Fruit fly (Drosophila melanogaster): ENCODE measurements around the gene AstA.

The AstA gene

dm6 chr3R:24809576-24810279, 44.9 kb upstream of the AstA start:
- TF ChIP-seq EcR (GFP tag; optimal IDR thresholded peaks at IDR 0.05) (no peak), CG9948 (tag; optimal IDR thresholded peaks at IDR 0.05) (no peak), CG4496 (GFP tag; IDR thresholded peaks at IDR 0.05) (no peak), Snoo (tag; optimal IDR thresholded peaks at IDR 0.05) (no peak), D1 (tag; optimal IDR thresholded peaks at IDR 0.05) (no peak), CG17806 (tag; optimal IDR thresholded peaks at IDR 0.05) (no peak), CG10348 (GFP tag; IDR thresholded peaks at IDR 0.05) (no peak)

- no peak for TF ChIP-seq Ets98B (GFP tag; IDR thresholded peaks at IDR 0.05)
- no peak for TF ChIP-seq CG13204 (GFP tag; optimal IDR thresholded peaks at IDR 0.05)
- no peak for TF ChIP-seq CG17806 (tag; optimal IDR thresholded peaks at IDR 0.05)
- TF ChIP-seq CG8159 (tag; optimal IDR thresholded peaks at IDR 0.05), result no peak
- no peak for TF ChIP-seq EcR (GFP tag; optimal IDR thresholded peaks at IDR 0.05)
- TF ChIP-seq Pif1B (GFP tag; optimal IDR thresholded peaks at IDR 0.05), result no peak
- no peak for TF ChIP-seq rn (GFP tag; IDR thresholded peaks at IDR 0.05)
- TF ChIP-seq CG15710 (tag; optimal IDR thresholded peaks at IDR 0.05), result no peak
- TF ChIP-seq CG34367 (tag; optimal IDR thresholded peaks at IDR 0.05), result no peak
- TF ChIP-seq Snoo (tag; optimal IDR thresholded peaks at IDR 0.05), result no peak
- TF ChIP-seq CG9948 (tag; optimal IDR thresholded peaks at IDR 0.05), result no peak
Observed at dm6 chr3R:24807321-24807720, 42.5 kb upstream of the AstA start, which contains the start of gene CG6980. Gene CG6980 (plus strand): TSS chr3R:24807621.

- TF ChIP-seq CG14655 (GFP tag; optimal IDR thresholded peaks at IDR 0.05), result no peak
- TF ChIP-seq CG34367 (tag; optimal IDR thresholded peaks at IDR 0.05), result no peak
- no peak for TF ChIP-seq CG12605 (GFP tag; IDR thresholded peaks at IDR 0.05)
- TF ChIP-seq gl (tag; optimal IDR thresholded peaks at IDR 0.05), result no peak
- TF ChIP-seq Pif1A (GFP tag; optimal IDR thresholded peaks at IDR 0.05), result no peak
- TF ChIP-seq Ets98B (GFP tag; IDR thresholded peaks at IDR 0.05), result no peak
- TF ChIP-seq CG32121 (GFP tag; IDR thresholded peaks at IDR 0.05), result no peak
- no peak for TF ChIP-seq CG8301 (tag; optimal IDR thresholded peaks at IDR 0.05)
- no peak for TF ChIP-seq CG8159 (tag; optimal IDR thresholded peaks at IDR 0.05)
- no peak for TF ChIP-seq CG17806 (tag; optimal IDR thresholded peaks at IDR 0.05)
- TF ChIP-seq Pif1B (GFP tag; optimal IDR thresholded peaks at IDR 0.05), result no peak
- no peak for TF ChIP-seq Snoo (tag; optimal IDR thresholded peaks at IDR 0.05)
- no peak for TF ChIP-seq CG15710 (tag; optimal IDR thresholded peaks at IDR 0.05)
- TF ChIP-seq rn (GFP tag; IDR thresholded peaks at IDR 0.05), result no peak
- no peak for TF ChIP-seq CG10348 (GFP tag; IDR thresholded peaks at IDR 0.05)
- no peak for TF ChIP-seq CG13204 (GFP tag; optimal IDR thresholded peaks at IDR 0.05)
- no peak for TF ChIP-seq EcR (GFP tag; optimal IDR thresholded peaks at IDR 0.05)
- no peak for TF ChIP-seq CG4496 (GFP tag; IDR thresholded peaks at IDR 0.05)
- no peak for TF ChIP-seq fd96Ca (GFP tag; IDR thresholded peaks at IDR 0.05)
Observed at dm6 chr3R:24805048-24805447, 40.2 kb upstream of the AstA start, which contains the start of gene polybromo. Gene polybromo (minus strand): TSS chr3R:24805259.

dm6 chr3R:24799503-24799902, 34.6 kb upstream of the AstA start, which contains the start of gene Ude:
Gene Ude (minus strand): TSS chr3R:24799668.
- no peak for TF ChIP-seq CG32121 (GFP tag; IDR thresholded peaks at IDR 0.05)
- no peak for TF ChIP-seq CG9948 (tag; optimal IDR thresholded peaks at IDR 0.05)
- TF ChIP-seq CG12605 (GFP tag; IDR thresholded peaks at IDR 0.05), result no peak
- TF ChIP-seq fd96Ca (GFP tag; IDR thresholded peaks at IDR 0.05), result no peak
- no peak for TF ChIP-seq CG13204 (GFP tag; optimal IDR thresholded peaks at IDR 0.05)
- no peak for TF ChIP-seq CG15710 (tag; optimal IDR thresholded peaks at IDR 0.05)
- no peak for TF ChIP-seq Snoo (tag; optimal IDR thresholded peaks at IDR 0.05)

- TF ChIP-seq CG4496 (GFP tag; IDR thresholded peaks at IDR 0.05) (0 out of 3 replicates have a peak, but pooled peaks have one; percentile 24), Ets98B (GFP tag; IDR thresholded peaks at IDR 0.05) (no peak)
Observed at dm6 chr3R:24798595-24798994, 33.7 kb upstream of the AstA start.

- TF ChIP-seq CG17806 (tag; optimal IDR thresholded peaks at IDR 0.05) (no peak), D1 (tag; optimal IDR thresholded peaks at IDR 0.05) (no peak)
Observed at dm6 chr3R:24790036-24790435, 25.2 kb upstream of the AstA start, which contains the start of gene CG13634. Gene CG13634 (minus strand): TSS chr3R:24790136.

dm6 chr3R:24787734-24788133, 22.9 kb upstream of the AstA start, which contains the start of gene Ets96B:
Gene Ets96B (plus strand): TSS chr3R:24788054.
- TF ChIP-seq fd96Ca (GFP tag; IDR thresholded peaks at IDR 0.05), result no peak
- no peak for TF ChIP-seq Pif1B (GFP tag; optimal IDR thresholded peaks at IDR 0.05)
- TF ChIP-seq D1 (tag; optimal IDR thresholded peaks at IDR 0.05), result no peak
- no peak for TF ChIP-seq CG13204 (GFP tag; optimal IDR thresholded peaks at IDR 0.05)
- TF ChIP-seq CG17806 (tag; optimal IDR thresholded peaks at IDR 0.05), result no peak
- TF ChIP-seq CG14655 (GFP tag; optimal IDR thresholded peaks at IDR 0.05), result no peak
- no peak for TF ChIP-seq gl (tag; optimal IDR thresholded peaks at IDR 0.05)
- no peak for TF ChIP-seq Snoo (tag; optimal IDR thresholded peaks at IDR 0.05)
- no peak for TF ChIP-seq rn (GFP tag; IDR thresholded peaks at IDR 0.05)
- TF ChIP-seq CG34367 (tag; optimal IDR thresholded peaks at IDR 0.05), result no peak
- TF ChIP-seq CG4496 (GFP tag; IDR thresholded peaks at IDR 0.05), result no peak
- TF ChIP-seq CG8301 (tag; optimal IDR thresholded peaks at IDR 0.05), result no peak
- no peak for TF ChIP-seq CG12605 (GFP tag; IDR thresholded peaks at IDR 0.05)
- no peak for TF ChIP-seq CG9948 (tag; optimal IDR thresholded peaks at IDR 0.05)
- no peak for TF ChIP-seq CG10348 (GFP tag; IDR thresholded peaks at IDR 0.05)
- TF ChIP-seq EcR (GFP tag; optimal IDR thresholded peaks at IDR 0.05), result no peak
- TF ChIP-seq CG32121 (GFP tag; IDR thresholded peaks at IDR 0.05), result no peak
- no peak for TF ChIP-seq CG15710 (tag; optimal IDR thresholded peaks at IDR 0.05)
- TF ChIP-seq Pif1A (GFP tag; optimal IDR thresholded peaks at IDR 0.05), result no peak
- no peak for TF ChIP-seq CG8159 (tag; optimal IDR thresholded peaks at IDR 0.05)
